Worm (Caenorhabditis elegans) whole organism, L4/young adult: Measurements from ENCODE around the gene gem-1.

Experiments
- W03F9.2 ChIP-seq: fragments of 150-350 bp; optimal IDR thresholded peaks from 2 replicates; lab custom pipeline; 2014; ENCODE audit warnings: missing biosample characterization, missing genetic modification characterization
- dao-5 ChIP-seq: sonication (generic microtip); optimal IDR thresholded peaks from 2 replicates; lab custom pipeline; 2016; ENCODE audit warnings: missing genotype, missing genetic modification characterization, moderate library complexity, missing compliant biosample characterization
- him-1 ChIP-seq: sonication (generic microtip); optimal IDR thresholded peaks from 2 replicates; lab custom pipeline; 2016; ENCODE audit warnings: missing genotype, missing genetic modification reagents, missing genetic modification characterization, missing compliant biosample characterization

The gem-1 gene

ce11 chrX:13356469-13356868 is 20.3 kb downstream of the gem-1 start:
- TF ChIP-seq him-1 (tag; lab: Kevin White, UChicago) (no peak), dao-5 (tag; lab: Kevin White, UChicago) (no peak), W03F9.2 (tag; lab: Kevin White, UChicago) (peak; percentile 1)

ce11 chrX:13354672-13355407 is 22.0 kb downstream of the gem-1 start:
- TF ChIP-seq W03F9.2 (tag; lab: Kevin White, UChicago), result no peak
- TF ChIP-seq him-1 (tag; lab: Kevin White, UChicago), result no peak
- TF ChIP-seq dao-5 (tag; lab: Kevin White, UChicago), result no peak

ce11 chrX:13353530-13353929 is 23.3 kb downstream of the gem-1 start:
- TF ChIP-seq dao-5 (tag; lab: Kevin White, UChicago) (no peak), W03F9.2 (tag; lab: Kevin White, UChicago) (no peak), him-1 (tag; lab: Kevin White, UChicago) (no peak)

- no peak for TF ChIP-seq dao-5 (tag; lab: Kevin White, UChicago)
- TF ChIP-seq W03F9.2 (tag; lab: Kevin White, UChicago), result no peak
- no peak for TF ChIP-seq him-1 (tag; lab: Kevin White, UChicago)
Measured at ce11 chrX:13352164-13352563, 24.6 kb downstream of the gem-1 start.

ce11 chrX:13350804-13351747 is 25.7 kb downstream of the gem-1 start, which contains the start of gene mxl-3:
Gene mxl-3 (minus strand): TSS chrX:13350804.
- no peak for TF ChIP-seq W03F9.2 (tag; lab: Kevin White, UChicago)
- no peak for TF ChIP-seq him-1 (tag; lab: Kevin White, UChicago)
- no peak for TF ChIP-seq dao-5 (tag; lab: Kevin White, UChicago)

ce11 chrX:13350123-13350798 is 26.5 kb downstream of the gem-1 start:
- TF ChIP-seq W03F9.2 (tag; lab: Kevin White, UChicago), result no peak
- no peak for TF ChIP-seq dao-5 (tag; lab: Kevin White, UChicago)
- no peak for TF ChIP-seq him-1 (tag; lab: Kevin White, UChicago)

- TF ChIP-seq dao-5 (tag; lab: Kevin White, UChicago) (no peak), W03F9.2 (tag; lab: Kevin White, UChicago) (no peak), him-1 (tag; lab: Kevin White, UChicago) (no peak)
Measured at ce11 chrX:13349230-13350122, 27.3 kb downstream of the gem-1 start.

ce11 chrX:13348417-13348816 is 28.4 kb downstream of the gem-1 start:
- TF ChIP-seq W03F9.2 (tag; lab: Kevin White, UChicago), result peak; percentile 48
- TF ChIP-seq dao-5 (tag; lab: Kevin White, UChicago), result no peak
- no peak for TF ChIP-seq him-1 (tag; lab: Kevin White, UChicago)

- no peak for TF ChIP-seq dao-5 (tag; lab: Kevin White, UChicago)
- no peak for TF ChIP-seq him-1 (tag; lab: Kevin White, UChicago)
- TF ChIP-seq W03F9.2 (tag; lab: Kevin White, UChicago), result no peak
Measured at ce11 chrX:13347251-13347650, 29.5 kb downstream of the gem-1 start.

ce11 chrX:13341853-13342252 is 34.9 kb downstream of the gem-1 start:
- TF ChIP-seq dao-5 (tag; lab: Kevin White, UChicago) (no peak), W03F9.2 (tag; lab: Kevin White, UChicago) (no peak), him-1 (tag; lab: Kevin White, UChicago) (no peak)

ce11 chrX:13340970-13341369 is 35.8 kb downstream of the gem-1 start:
- TF ChIP-seq him-1 (tag; lab: Kevin White, UChicago) (no peak), W03F9.2 (tag; lab: Kevin White, UChicago) (no peak), dao-5 (tag; lab: Kevin White, UChicago) (no peak)
